Fruit fly (Drosophila melanogaster): ENCODE data around the gene CG8745.

CG8745 gene

dm6 chr3L:13903186-13904020 is 36.7 kb upstream of the CG8745 start, which contains the start of gene dysc (continued):
- TF ChIP-seq CG6175 (GFP tag; IDR thresholded peaks at IDR 0.05) (no peak), ems (GFP tag; optimal IDR thresholded peaks at IDR 0.05) (no peak), CG3847 (GFP tag; IDR thresholded peaks at IDR 0.05) (peak; percentile 31; the same call in 1 of the 2 replicates), CG11504 (tag; optimal IDR thresholded peaks at IDR 0.05) (peak; percentile 56), ATbp (GFP tag; optimal IDR thresholded peaks at IDR 0.05) (no peak), Neu2 (GFP tag; optimal IDR thresholded peaks at IDR 0.05; ENCODE audit: borderline replicate concordance) (no peak), CG4424 (GFP tag; optimal IDR thresholded peaks at IDR 0.05) (no peak), D (optimal IDR thresholded peaks at IDR 0.05) (no peak), D (GFP tag; optimal IDR thresholded peaks at IDR 0.05) (no peak), CG17612 (GFP tag; IDR thresholded peaks at IDR 0.05) (no peak), CG10979 (tag; optimal IDR thresholded peaks at IDR 0.05) (no peak), sna (GFP tag; IDR thresholded peaks at IDR 0.05; ENCODE audit: partially characterized antibody) (no peak), CG18599 (GFP tag; optimal IDR thresholded peaks at IDR 0.05) (peak; percentile 81), tx (GFP tag; optimal IDR thresholded peaks at IDR 0.05) (no peak), Bteb2 (GFP tag; optimal IDR thresholded peaks at IDR 0.05) (no peak), croc (GFP tag; conservative IDR thresholded peaks at IDR 0.05) (no peak), cad (GFP tag; optimal IDR thresholded peaks at IDR 0.05) (no peak), CG2678 (tag; optimal IDR thresholded peaks at IDR 0.05) (peak; percentile 76), Nf-YB (GFP tag; optimal IDR thresholded peaks at IDR 0.05) (no peak), CG2889 (GFP tag; IDR thresholded peaks at IDR 0.05) (no peak), CG12104 (GFP tag; optimal IDR thresholded peaks at IDR 0.05) (no peak), Bdp1 (GFP tag; optimal IDR thresholded peaks at IDR 0.05) (no peak), CG17361 (GFP tag; IDR thresholded peaks at IDR 0.05) (peak; percentile 39; the same call in 1 of the 3 replicates), Tbp (GFP tag; optimal IDR thresholded peaks at IDR 0.05) (no peak), CG4820 (GFP tag; optimal IDR thresholded peaks at IDR 0.05) (no peak), gem (tag; optimal IDR thresholded peaks at IDR 0.05) (peak; percentile 69), CG9215 (GFP tag; IDR thresholded peaks at IDR 0.05) (no peak), CG17328 (GFP tag; IDR thresholded peaks at IDR 0.05) (no peak), prd (optimal IDR thresholded peaks at IDR 0.05) (no peak), prd (GFP tag; IDR thresholded peaks at IDR 0.05) (no peak), jumu (GFP tag; optimal IDR thresholded peaks at IDR 0.05) (no peak), run (tag; optimal IDR thresholded peaks at IDR 0.05) (no peak), BtbVII (GFP tag; optimal IDR thresholded peaks at IDR 0.05) (no peak), pan (optimal IDR thresholded peaks at IDR 0.05) (no peak), pan (GFP tag; optimal IDR thresholded peaks at IDR 0.05 in 1 of 2, IDR thresholded peaks at IDR 0.05 in 1 of 2) (peak in 1 of 2 experiments; percentile 43), Lim3 (GFP tag; IDR thresholded peaks at IDR 0.05) (no peak), CG11695 (GFP tag; IDR thresholded peaks at IDR 0.05) (peak; percentile 64), Asciz (GFP tag; optimal IDR thresholded peaks at IDR 0.05) (no peak), eyg (GFP tag; optimal IDR thresholded peaks at IDR 0.05) (no peak), CG15514 (GFP tag; optimal IDR thresholded peaks at IDR 0.05) (peak; percentile 16), her (GFP tag; optimal IDR thresholded peaks at IDR 0.05) (no peak), CG11560 (tag; IDR thresholded peaks at IDR 0.05) (no peak), CG8944 (GFP tag; optimal IDR thresholded peaks at IDR 0.05) (no peak), bab2 (GFP tag; optimal IDR thresholded peaks at IDR 0.05) (no peak), fd3F (GFP tag; optimal IDR thresholded peaks at IDR 0.05) (peak; percentile 14), Adf1 (GFP tag; IDR thresholded peaks at IDR 0.05) (no peak), CG4854 (GFP tag; optimal IDR thresholded peaks at IDR 0.05) (no peak), org-1 (GFP tag; optimal IDR thresholded peaks at IDR 0.05) (peak; percentile 1), CG7271 (tag; optimal IDR thresholded peaks at IDR 0.05) (no peak), Hr78 (GFP tag; optimal IDR thresholded peaks at IDR 0.05) (no peak), nerfin-1 (tag; optimal IDR thresholded peaks at IDR 0.05) (no peak)

Data from whole organism, embryonic.